Fruit fly (Drosophila melanogaster): ENCODE results near the gene CG42699.

The CG42699 gene

dm6 chrX:5772409-5772808 is 8.1 kb downstream of the CG42699 start:
- 0 out of 3 replicates have a peak, but pooled peaks have one; percentile 25 for TF ChIP-seq CG8119 (GFP tag; IDR thresholded peaks at IDR 0.05)
- peak; percentile 90 for TF ChIP-seq Blimp-1 (GFP tag; optimal IDR thresholded peaks at IDR 0.05)
- peak; percentile 48 for TF ChIP-seq CG6854 (GFP tag; optimal IDR thresholded peaks at IDR 0.05)
- no peak for TF ChIP-seq CG9139 (GFP tag; optimal IDR thresholded peaks at IDR 0.05)

dm6 chrX:5776547-5776946 is 12.2 kb downstream of the CG42699 start, which contains the start of gene CG42264:
Gene CG42264, minus strand, starts transcription at chrX:5776647.
- TF ChIP-seq dac (GFP tag; optimal IDR thresholded peaks at IDR 0.05): no peak
- TF ChIP-seq CG3032 (tag; optimal IDR thresholded peaks at IDR 0.05): no peak
- no peak for TF ChIP-seq OdsH (GFP tag; optimal IDR thresholded peaks at IDR 0.05)
- TF ChIP-seq Eip93F (GFP tag; optimal IDR thresholded peaks at IDR 0.05): no peak
- TF ChIP-seq Eip75B (GFP tag; optimal IDR thresholded peaks at IDR 0.05): no peak

- TF ChIP-seq Blimp-1 (GFP tag; optimal IDR thresholded peaks at IDR 0.05): no peak
- no peak for TF ChIP-seq Sox14 (GFP tag; optimal IDR thresholded peaks at IDR 0.05)
- TF ChIP-seq CG6792 (GFP tag; optimal IDR thresholded peaks at IDR 0.05): no peak
- TF ChIP-seq Eip78C (GFP tag): no peak
- no peak for TF ChIP-seq CG8119 (GFP tag; IDR thresholded peaks at IDR 0.05)
- no peak for TF ChIP-seq pdm3 (GFP tag; optimal IDR thresholded peaks at IDR 0.05)
- no peak for TF ChIP-seq CG11902 (GFP tag; optimal IDR thresholded peaks at IDR 0.05)
- no peak for TF ChIP-seq CG15336 (GFP tag; IDR thresholded peaks at IDR 0.05)
- no peak for TF ChIP-seq Ets21C (GFP tag; optimal IDR thresholded peaks at IDR 0.05)
- no peak for TF ChIP-seq CG31627 (GFP tag; optimal IDR thresholded peaks at IDR 0.05)
- TF ChIP-seq CG8319 (GFP tag; optimal IDR thresholded peaks at IDR 0.05): no peak
- no peak for TF ChIP-seq fd59A (GFP tag; optimal IDR thresholded peaks at IDR 0.05)
- TF ChIP-seq Met (GFP tag; optimal IDR thresholded peaks at IDR 0.05): no peak
Measured at dm6 chrX:5781520-5781919, 17.2 kb downstream of the CG42699 start, which contains the start of gene CG3108. Gene CG3108, minus strand, starts transcription at chrX:5781620.

- TF ChIP-seq CG32006 (GFP tag; optimal IDR thresholded peaks at IDR 0.05) (peak; percentile 89), Sox14 (GFP tag; optimal IDR thresholded peaks at IDR 0.05) (peak; percentile 69), Sox102F (GFP tag; optimal IDR thresholded peaks at IDR 0.05) (peak; percentile 74), Hr39 (GFP tag; optimal IDR thresholded peaks at IDR 0.05) (peak; percentile 68), Sox15 (GFP tag; optimal IDR thresholded peaks at IDR 0.05) (peak; percentile 50), CG11902 (GFP tag; optimal IDR thresholded peaks at IDR 0.05) (peak; percentile 11), Lpt (GFP tag; optimal IDR thresholded peaks at IDR 0.05) (peak; percentile 66), CG9139 (GFP tag; optimal IDR thresholded peaks at IDR 0.05) (no peak), Eip75B (GFP tag; optimal IDR thresholded peaks at IDR 0.05) (peak; percentile 58), lz (GFP tag; optimal IDR thresholded peaks at IDR 0.05) (peak; percentile 76), CG6792 (GFP tag; optimal IDR thresholded peaks at IDR 0.05) (peak; percentile 79), Eip93F (GFP tag; optimal IDR thresholded peaks at IDR 0.05) (peak; percentile 5), CG31627 (GFP tag; optimal IDR thresholded peaks at IDR 0.05) (peak; percentile 69), CG6808 (GFP tag; optimal IDR thresholded peaks at IDR 0.05) (peak; percentile 35), Eip78C (GFP tag) (peak; percentile 90), CG6854 (GFP tag; optimal IDR thresholded peaks at IDR 0.05) (peak; percentile 20), CG10669 (GFP tag; optimal IDR thresholded peaks at IDR 0.05) (peak; percentile 36), OdsH (GFP tag; optimal IDR thresholded peaks at IDR 0.05) (peak; percentile 70), dsx (GFP tag; optimal IDR thresholded peaks at IDR 0.05; ENCODE audit: poor library complexity, severe bottlenecking) (no peak), net (GFP tag; optimal IDR thresholded peaks at IDR 0.05) (peak; percentile 54), CG4318 (GFP tag; optimal IDR thresholded peaks at IDR 0.05) (peak; percentile 74), CG6163 (GFP tag; IDR thresholded peaks at IDR 0.05) (peak; percentile 72; the same call in 2 of the 3 replicates), ss (GFP tag; optimal IDR thresholded peaks at IDR 0.05) (peak; percentile 14 to 19), acj6 (GFP tag; optimal IDR thresholded peaks at IDR 0.05) (peak; percentile 73), Blimp-1 (GFP tag; optimal IDR thresholded peaks at IDR 0.05) (peak; percentile 82), Ets96B (tag; optimal IDR thresholded peaks at IDR 0.05) (peak; percentile 44), Smox (GFP tag; optimal IDR thresholded peaks at IDR 0.05) (peak; percentile 76), CG3032 (tag; optimal IDR thresholded peaks at IDR 0.05) (no peak), spab (GFP tag; optimal IDR thresholded peaks at IDR 0.05) (peak; percentile 1), Ets21C (GFP tag; optimal IDR thresholded peaks at IDR 0.05) (peak; percentile 51), vri (GFP tag; optimal IDR thresholded peaks at IDR 0.05) (peak; percentile 80), pdm3 (GFP tag; optimal IDR thresholded peaks at IDR 0.05) (peak; percentile 74), CG1621 (tag; optimal IDR thresholded peaks at IDR 0.05) (peak; percentile 28), Hr4 (GFP tag; optimal IDR thresholded peaks at IDR 0.05) (peak; percentile 78), CG11294 (GFP tag; IDR thresholded peaks at IDR 0.05) (no peak), CG15336 (GFP tag; IDR thresholded peaks at IDR 0.05) (peak; percentile 74)
Measured at dm6 chrX:5783260-5784040, 19.1 kb downstream of the CG42699 start.
